Worm (Caenorhabditis elegans) whole organism, young adult: Measurements from ENCODE around the gene daf-22.

Experiments
- F22D6.2 ChIP-seq: sonication (generic microtip); optimal IDR thresholded peaks from 2 replicates; lab custom pipeline; 2016; ENCODE audit warnings: mild to moderate bottlenecking, missing genetic modification characterization, missing compliant biosample characterization
- athp-1 ChIP-seq: sonication (generic microtip); optimal IDR thresholded peaks from 2 replicates; lab custom pipeline; 2017; ENCODE audit warnings: mild to moderate bottlenecking, missing genetic modification characterization, missing compliant biosample characterization
- ets-4 ChIP-seq: fragments of 200-800 bp; sonication (Bioruptor generic); optimal IDR thresholded peaks from 2 replicates; lab custom pipeline; 2018; ENCODE audit warnings: mild to moderate bottlenecking, missing genetic modification characterization, missing compliant biosample characterization
- nhr-179 ChIP-seq: sonication (generic microtip); optimal IDR thresholded peaks from 2 replicates; lab custom pipeline; 2016; ENCODE audit warnings: mild to moderate bottlenecking, missing genetic modification characterization, missing compliant biosample characterization
- snpc-1.3 ChIP-seq: sonication (generic microtip); optimal IDR thresholded peaks from 2 replicates; lab custom pipeline; 2017; ENCODE audit warnings: missing genetic modification characterization, mild to moderate bottlenecking, missing compliant biosample characterization, antibody characterized with exemption, moderate library complexity, missing genotype, missing genetic modification reagents; ENCODE audit not compliant: insufficient read depth
- unc-62 ChIP-seq: fragments of 150-350 bp; optimal IDR thresholded peaks from 2 replicates; lab custom pipeline; 2014; ENCODE audit warnings: missing biosample characterization, missing genetic modification reagents, missing genetic modification characterization

ce11 chrII:12420486-12420885 is 5.0 kb downstream of the daf-22 start, which contains the start of gene sre-26:
- TF ChIP-seq snpc-1.3 (no peak), nhr-179 (tag; lab: Kevin White, UChicago) (no peak), ets-4 (GFP tag; lab: Kevin White, UChicago) (no peak), F22D6.2 (tag; lab: Kevin White, UChicago) (no peak), unc-62 (GFP tag; lab: Kevin White, UChicago) (no peak), athp-1 (no peak)
